Worm (Caenorhabditis elegans): ENCODE measurements around the gene cdd-2.

cdd-2 gene

DNA sequence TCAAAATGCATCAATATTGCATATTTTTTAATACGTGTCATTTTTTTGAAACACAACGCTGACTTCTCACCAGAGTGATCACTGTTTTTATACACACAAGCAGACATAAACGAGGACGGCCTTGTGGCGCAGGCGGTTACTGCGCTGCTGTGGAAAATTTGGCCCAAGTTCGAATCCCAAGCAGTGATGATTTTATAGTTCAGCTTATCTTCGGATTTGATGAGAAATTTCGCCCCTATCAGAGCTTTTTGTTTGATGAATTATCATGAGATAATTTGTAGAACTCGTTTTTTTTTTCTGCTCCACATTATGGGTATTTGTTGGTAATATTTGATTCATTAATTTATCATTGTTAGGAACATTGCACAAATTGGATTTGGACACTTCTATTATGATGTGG lies 26.3 kb upstream of the cdd-2 start (continued):
- TF ChIP-seq B0035.1 (tag; optimal IDR thresholded peaks at IDR 0.05) (peak; percentile 86), ceh-79 (tag; optimal IDR thresholded peaks at IDR 0.05) (peak; percentile 91), dox-1 (GFP tag; IDR thresholded peaks at IDR 0.05) (peak; percentile 93), madf-3 (GFP tag; IDR thresholded peaks at IDR 0.05) (peak; percentile 93), F39B2.1 (GFP tag; IDR thresholded peaks at IDR 0.05) (no peak), nfyb-1 (GFP tag; IDR thresholded peaks at IDR 0.05) (peak; percentile 92), egl-44 (GFP tag; IDR thresholded peaks at IDR 0.05) (peak; percentile 86), hlh-26 (GFP tag; conservative IDR thresholded peaks at IDR 0.05) (0 out of 2 replicates have a peak, but pooled peaks have one; percentile 47), madf-6 (GFP tag; IDR thresholded peaks at IDR 0.05) (no peak), ceh-100 (GFP tag; IDR thresholded peaks at IDR 0.05) (peak; percentile 79), T07F8.4 (tag; optimal IDR thresholded peaks at IDR 0.05) (peak; percentile 87), F57C9.4 (tag; optimal IDR thresholded peaks at IDR 0.05) (no peak), Y95B8A.8 (GFP tag; IDR thresholded peaks at IDR 0.05) (peak; percentile 62; the same call in 1 of the 2 replicates), sea-2 (GFP tag; IDR thresholded peaks at IDR 0.05) (no peak; the same call in 1 of the 2 replicates), unc-130 (GFP tag; optimal IDR thresholded peaks at IDR 0.05) (peak; percentile 86), B0336.3 (GFP tag; IDR thresholded peaks at IDR 0.05) (no peak; the same call in none of the 2 replicates), attf-6 (GFP tag; IDR thresholded peaks at IDR 0.05) (peak; percentile 79), C06A6.2 (GFP tag; conservative IDR thresholded peaks at IDR 0.05) (0 out of 2 replicates have a peak, but pooled peaks have one; percentile 36), cebp-2 (GFP tag; IDR thresholded peaks at IDR 0.05) (peak; percentile 85; the same call in 1 of the 2 replicates), efl-1 (GFP tag; optimal IDR thresholded peaks at IDR 0.05) (peak; percentile 56), mes-4 (tag; optimal IDR thresholded peaks at IDR 0.05) (peak; percentile 92), Y56A3A.18 (GFP tag; IDR thresholded peaks at IDR 0.05) (peak; percentile 88), nfya-2 (GFP tag; IDR thresholded peaks at IDR 0.05) (no peak), ztf-3 (GFP tag; optimal IDR thresholded peaks at IDR 0.05) (peak; percentile 70), cebp-1 (GFP tag; IDR thresholded peaks at IDR 0.05) (no peak; the same call in 1 of the 2 replicates), cebp-1 (tag; optimal IDR thresholded peaks at IDR 0.05) (no peak), let-526 (GFP tag; IDR thresholded peaks at IDR 0.05) (peak; percentile 73; the same call in 1 of the 2 replicates), chd-7 (tag; optimal IDR thresholded peaks at IDR 0.05) (peak; percentile 92), ztf-26 (tag; optimal IDR thresholded peaks at IDR 0.05) (peak; percentile 71), nhr-179 (tag; optimal IDR thresholded peaks at IDR 0.05) (peak; percentile 22), ztf-22 (GFP tag; optimal IDR thresholded peaks at IDR 0.05) (peak; percentile 40), snpc-1.1 (tag; optimal IDR thresholded peaks at IDR 0.05; ENCODE audit: insufficient read depth) (peak; percentile 77), sptf-2 (GFP tag; optimal IDR thresholded peaks at IDR 0.05) (peak; percentile 94), pha-4 (tag; optimal IDR thresholded peaks at IDR 0.05) (no peak), nhr-27 (tag; optimal IDR thresholded peaks at IDR 0.05) (peak; percentile 92), bed-1 (GFP tag; IDR thresholded peaks at IDR 0.05) (0 out of 2 replicates have a peak, but pooled peaks have one; percentile 22), ets-4 (GFP tag; optimal IDR thresholded peaks at IDR 0.05) (peak; percentile 88), ccch-3 (GFP tag; optimal IDR thresholded peaks at IDR 0.05) (peak; percentile 75), rcor-1 (GFP tag; IDR thresholded peaks at IDR 0.05) (peak; percentile 86), snpc-1.3 (tag; optimal IDR thresholded peaks at IDR 0.05; ENCODE audit: insufficient read depth) (peak; percentile 96), xnd-1 (tag; optimal IDR thresholded peaks at IDR 0.05) (peak; percentile 8), gei-17 (GFP tag; optimal IDR thresholded peaks at IDR 0.05) (peak; percentile 48), tbx-9 (tag; optimal IDR thresholded peaks at IDR 0.05; ENCODE audit: borderline replicate concordance) (no peak), mxl-1 (tag; optimal IDR thresholded peaks at IDR 0.05) (peak; percentile 96), T26A5.8 (tag; optimal IDR thresholded peaks at IDR 0.05) (peak; percentile 93), lsy-27 (tag; optimal IDR thresholded peaks at IDR 0.05; ENCODE audit: borderline replicate concordance, insufficient read depth) (peak; percentile 90), ceh-58 (GFP tag; IDR thresholded peaks at IDR 0.05) (peak; percentile 97), ztf-25 (GFP tag; IDR thresholded peaks at IDR 0.05) (peak; percentile 97), akir-1 (GFP tag; optimal IDR thresholded peaks at IDR 0.05) (no peak)
